Fruit fly (Drosophila melanogaster) whole organism, embryonic: Measurements from ENCODE around the gene CG32073.

ENCODE experiments used
- Antp ChIP-seq: fragments of 200-800 bp; sonication (Bioruptor generic); optimal IDR thresholded peaks from 3 replicates; lab custom pipeline; 2016; ENCODE audit warnings: missing biosample characterization, missing genetic modification characterization
- Awh ChIP-seq: fragments of 200-800 bp; sonication (Bioruptor generic); IDR thresholded peaks from 2 replicates; pipeline ENCODE4, ENCODE4 v1.3.6; 2022; ENCODE audit warnings: missing biosample characterization, missing genetic modification characterization
- CG10654 ChIP-seq: fragments of 200-800 bp; sonication (Bioruptor generic); optimal IDR thresholded peaks from 2 replicates; lab custom pipeline; 2016; ENCODE audit warnings: missing biosample characterization, missing genetic modification characterization
- CG11247 ChIP-seq: fragments of 200-800 bp; sonication (Bioruptor generic); IDR thresholded peaks from 2 replicates; pipeline ENCODE4 v1.3.6; 2022; ENCODE audit warnings: missing biosample characterization, missing genetic modification characterization
- CG11456 ChIP-seq: fragments of 200-800 bp; sonication (Bioruptor generic); IDR thresholded peaks from 3 replicates; pipeline ENCODE4 v1.3.6; 2022; ENCODE audit warnings: missing biosample characterization, missing genetic modification characterization
- CG11723 ChIP-seq: fragments of 200-800 bp; sonication (Bioruptor generic); optimal IDR thresholded peaks from 2 replicates; lab custom pipeline; 2017; ENCODE audit warnings: missing biosample characterization, mild to moderate bottlenecking, missing genetic modification characterization
- CG14710 ChIP-seq: fragments of 200-800 bp; sonication (Bioruptor generic); optimal IDR thresholded peaks from 3 replicates; lab custom pipeline; 2019; ENCODE audit warnings: missing biosample characterization, mild to moderate bottlenecking, missing genetic modification characterization, moderate library complexity
- CG15073 ChIP-seq: fragments of 200-800 bp; sonication (Bioruptor generic); optimal IDR thresholded peaks from 2 replicates; lab custom pipeline; 2016; ENCODE audit warnings: missing biosample characterization, missing genetic modification characterization
- CG15514 ChIP-seq: fragments of 200-800 bp; sonication (Bioruptor generic); optimal IDR thresholded peaks from 3 replicates; lab custom pipeline; 2017; ENCODE audit warnings: missing biosample characterization, missing genetic modification characterization, mild to moderate bottlenecking, moderate library complexity, missing genetic modification reagents
- CG15696 ChIP-seq: fragments of 200-800 bp; sonication (Bioruptor generic); optimal IDR thresholded peaks from 2 replicates; lab custom pipeline; 2019; ENCODE audit warnings: missing biosample characterization, mild to moderate bottlenecking, missing genetic modification characterization, moderate library complexity
- CG18599 ChIP-seq: fragments of 200-800 bp; sonication (Bioruptor generic); optimal IDR thresholded peaks from 3 replicates; lab custom pipeline; 2017; ENCODE audit warnings: missing biosample characterization, missing genetic modification characterization, mild to moderate bottlenecking, moderate library complexity, missing genetic modification reagents
- CG2875 ChIP-seq: fragments of 200-800 bp; sonication (Bioruptor generic); optimal IDR thresholded peaks from 2 replicates; lab custom pipeline; 2017; ENCODE audit warnings: missing biosample characterization, mild to moderate bottlenecking, missing genetic modification characterization, missing genetic modification reagents
- CG31224 ChIP-seq: fragments of 200-800 bp; sonication (Bioruptor generic); IDR thresholded peaks from 2 replicates; pipeline ENCODE4 v1.3.6; 2022; ENCODE audit warnings: missing biosample characterization, missing genetic modification characterization
- CG31441 ChIP-seq: fragments of 200-800 bp; sonication (Bioruptor generic); IDR thresholded peaks from 2 replicates; pipeline ENCODE4 v1.3.6; 2022; ENCODE audit warnings: missing biosample characterization, missing genetic modification characterization
- CG3838 ChIP-seq: fragments of 200-800 bp; sonication (Bioruptor generic); optimal IDR thresholded peaks from 3 replicates; lab custom pipeline; 2016; ENCODE audit warnings: missing biosample characterization, missing genetic modification characterization
- CG4282 ChIP-seq: fragments of 200-800 bp; sonication (Bioruptor generic); optimal IDR thresholded peaks from 2 replicates; lab custom pipeline; 2016; ENCODE audit warnings: missing biosample characterization, missing genetic modification characterization
- CG4424 ChIP-seq: fragments of 200-800 bp; sonication (Bioruptor generic); optimal IDR thresholded peaks from 3 replicates; lab custom pipeline; 2016; ENCODE audit warnings: missing biosample characterization, missing genetic modification characterization
- CG6765 ChIP-seq: fragments of 200-800 bp; sonication (Bioruptor generic); optimal IDR thresholded peaks from 3 replicates; lab custom pipeline; 2017; ENCODE audit warnings: missing biosample characterization, mild to moderate bottlenecking, missing genetic modification characterization
- CG7372 ChIP-seq: fragments of 200-800 bp; sonication (Bioruptor generic); IDR thresholded peaks from 2 replicates; pipeline ENCODE4 v1.3.6; 2022; ENCODE audit warnings: missing biosample characterization, missing genetic modification characterization
- CG7556 ChIP-seq: fragments of 200-800 bp; sonication (Bioruptor generic); optimal IDR thresholded peaks from 2 replicates; lab custom pipeline; 2017; ENCODE audit warnings: missing biosample characterization, mild to moderate bottlenecking, missing genetic modification characterization
- CG7745 ChIP-seq: fragments of 200-800 bp; sonication (Bioruptor generic); optimal IDR thresholded peaks from 2 replicates; lab custom pipeline; 2018; ENCODE audit warnings: missing biosample characterization, mild to moderate bottlenecking, missing genetic modification characterization, moderate library complexity
- CG8388 ChIP-seq: fragments of 200-800 bp; sonication (Bioruptor generic); optimal IDR thresholded peaks from 2 replicates; lab custom pipeline; 2019; ENCODE audit warnings: missing biosample characterization, mild to moderate bottlenecking, missing genetic modification characterization, moderate library complexity
- CG9797 ChIP-seq: fragments of 200-800 bp; sonication (Bioruptor generic); optimal IDR thresholded peaks from 3 replicates; lab custom pipeline; 2018; ENCODE audit warnings: missing biosample characterization, mild to moderate bottlenecking, missing genetic modification characterization
- E2f1 ChIP-seq: fragments of 200-800 bp; sonication (Bioruptor generic); IDR thresholded peaks from 2 replicates; pipeline ENCODE4 v1.3.6; 2022; ENCODE audit warnings: missing biosample characterization, missing genetic modification characterization
- Hsf ChIP-seq: fragments of 200-800 bp; sonication (Bioruptor generic); optimal IDR thresholded peaks from 3 replicates; lab custom pipeline; 2016; ENCODE audit warnings: missing biosample characterization, missing genetic modification characterization
- Lhr ChIP-seq: fragments of 200-800 bp; sonication (Bioruptor generic); optimal IDR thresholded peaks from 3 replicates; lab custom pipeline; 2017; ENCODE audit warnings: mild to moderate bottlenecking, missing biosample characterization, missing genetic modification reagents, missing genetic modification characterization
- MESR4 ChIP-seq: fragments of 200-800 bp; sonication (Bioruptor generic); optimal IDR thresholded peaks from 2 replicates; lab custom pipeline; 2018; ENCODE audit warnings: missing biosample characterization, mild to moderate bottlenecking, missing genetic modification characterization, moderate library complexity
- NfI ChIP-seq: fragments of 200-800 bp; sonication (Bioruptor generic); optimal IDR thresholded peaks from 3 replicates; lab custom pipeline; 2018; ENCODE audit warnings: missing biosample characterization, mild to moderate bottlenecking, missing genetic modification characterization, moderate library complexity
- az2 ChIP-seq: fragments of 200-800 bp; sonication (Bioruptor generic); optimal IDR thresholded peaks from 3 replicates; lab custom pipeline; 2016; ENCODE audit warnings: missing biosample characterization, missing genetic modification characterization
- caup ChIP-seq: fragments of 200-800 bp; sonication (Bioruptor generic); optimal IDR thresholded peaks from 3 replicates; lab custom pipeline; 2017; ENCODE audit warnings: missing biosample characterization, mild to moderate bottlenecking, missing genetic modification characterization, moderate library complexity; ENCODE audit not compliant: severe bottlenecking
- chn ChIP-seq: fragments of 200-800 bp; sonication (Bioruptor generic); optimal IDR thresholded peaks from 2 replicates; lab custom pipeline; 2016; ENCODE audit warnings: missing biosample characterization, missing genetic modification characterization
- ci ChIP-seq: fragments of 200-800 bp; sonication (Bioruptor generic); IDR thresholded peaks from 3 replicates; pipeline ENCODE4 v1.3.6; 2022; ENCODE audit warnings: missing biosample characterization, missing genetic modification characterization
- crol ChIP-seq: fragments of 200-800 bp; sonication (Bioruptor generic); IDR thresholded peaks from 2 replicates; pipeline ENCODE4 v1.3.6; 2022; ENCODE audit warnings: missing biosample characterization, missing genetic modification characterization
- ems ChIP-seq: fragments of 200-800 bp; sonication (Bioruptor generic); optimal IDR thresholded peaks from 3 replicates; lab custom pipeline; 2016; ENCODE audit warnings: missing biosample characterization, missing genetic modification characterization
- gce ChIP-seq: fragments of 200-800 bp; sonication (Bioruptor generic); IDR thresholded peaks from 3 replicates; pipeline ENCODE4 v1.3.6; 2022; ENCODE audit warnings: missing biosample characterization, missing genetic modification characterization
- gcm2 ChIP-seq: fragments of 200-800 bp; sonication (Bioruptor generic); optimal IDR thresholded peaks from 2 replicates; lab custom pipeline; 2016; ENCODE audit warnings: missing biosample characterization, missing genetic modification characterization
- inv ChIP-seq: fragments of 200-800 bp; sonication (Bioruptor generic); IDR thresholded peaks from 2 replicates; pipeline ENCODE4 v1.3.6; 2022; ENCODE audit warnings: missing biosample characterization, missing genetic modification characterization; ENCODE audit not compliant: partially characterized antibody
- jing ChIP-seq: fragments of 200-800 bp; sonication (Bioruptor generic); optimal IDR thresholded peaks from 2 replicates; lab custom pipeline; 2018; ENCODE audit warnings: missing biosample characterization, mild to moderate bottlenecking, missing genetic modification characterization
- kay ChIP-seq: fragments of 200-800 bp; sonication (Bioruptor generic); optimal IDR thresholded peaks from 2 replicates; lab custom pipeline; 2016; ENCODE audit warnings: missing biosample characterization, missing genetic modification characterization
- maf-S ChIP-seq: fragments of 200-800 bp; sonication (Bioruptor generic); optimal IDR thresholded peaks from 2 replicates; lab custom pipeline; 2016; ENCODE audit warnings: missing biosample characterization, missing genetic modification characterization
- nau ChIP-seq: fragments of 200-800 bp; sonication (Bioruptor generic); optimal IDR thresholded peaks from 3 replicates; lab custom pipeline; 2017; ENCODE audit warnings: missing biosample characterization, mild to moderate bottlenecking, missing genetic modification characterization, missing genetic modification reagents
- nmo ChIP-seq: fragments of 200-800 bp; sonication (Bioruptor generic); optimal IDR thresholded peaks from 2 replicates; lab custom pipeline; 2018; ENCODE audit warnings: missing biosample characterization, mild to moderate bottlenecking, missing genetic modification characterization, moderate library complexity
- prd ChIP-seq, 3 experiments: fragments of >200 bp in 2 of 3; fragments of 200-800 bp in 1 of 3; sonication (Bioruptor generic) in 1 of 3; optimal IDR thresholded peaks in 2 of 3; IDR thresholded peaks in 1 of 3; 2 replicates in 2 of 3; 3 replicates in 1 of 3; pipeline versions ENCODE4 v1.3.6 to Lab custom; 2017 to 2022; ENCODE audit warnings: missing biosample characterization in 1 of 3, missing genetic modification characterization in 1 of 3
- pros ChIP-seq: fragments of 200-800 bp; sonication (Bioruptor generic); optimal IDR thresholded peaks from 3 replicates; lab custom pipeline; 2019; ENCODE audit warnings: missing biosample characterization, mild to moderate bottlenecking, missing genetic modification characterization, moderate library complexity
- sisA ChIP-seq: fragments of 200-800 bp; sonication (Bioruptor generic); IDR thresholded peaks from 2 replicates; pipeline ENCODE4 v1.3.6; 2022; ENCODE audit warnings: missing biosample characterization, missing genetic modification characterization
- slou ChIP-seq: fragments of 200-800 bp; sonication (Bioruptor generic); optimal IDR thresholded peaks from 3 replicates; lab custom pipeline; 2016; ENCODE audit warnings: missing biosample characterization, missing genetic modification characterization
- sqz ChIP-seq: fragments of 200-800 bp; sonication (Bioruptor generic); optimal IDR thresholded peaks from 3 replicates; lab custom pipeline; 2018; ENCODE audit warnings: missing biosample characterization, mild to moderate bottlenecking, missing genetic modification characterization
- ssp ChIP-seq: fragments of 200-800 bp; sonication (Bioruptor generic); IDR thresholded peaks from 2 replicates; pipeline ENCODE4 v1.3.6; 2022; ENCODE audit warnings: missing biosample characterization, missing genetic modification characterization
- tgo ChIP-seq: fragments of 200-800 bp; sonication (Bioruptor generic); IDR thresholded peaks from 3 replicates; pipeline ENCODE4 v1.3.6; 2022; ENCODE audit warnings: missing biosample characterization, missing genetic modification characterization
- unc-4 ChIP-seq: fragments of 200-800 bp; sonication (Bioruptor generic); IDR thresholded peaks from 2 replicates; pipeline ENCODE4 v1.3.6; 2022; ENCODE audit warnings: missing biosample characterization, missing genetic modification characterization; ENCODE audit not compliant: partially characterized antibody

CG32073 gene

dm6 chr3L:11061200-11061599, 46.2 kb downstream of the CG32073 start, which contains the start of the genes CG6321 and Blos2 (continued):
- TF ChIP-seq CG7556 (GFP tag; lab: Kevin White, UChicago) (peak; percentile 79), CG7372 (no peak), az2 (GFP tag; lab: Kevin White, UChicago) (peak; percentile 66), gcm2 (GFP tag; lab: Kevin White, UChicago) (peak; percentile 24), jing (peak; percentile 12), CG11247 (GFP tag; lab: Robert Waterston, UW) (peak; percentile 50), maf-S (GFP tag; lab: Kevin White, UChicago) (no peak), crol (GFP tag; lab: Robert Waterston, UW) (no peak), CG31441 (GFP tag; lab: Robert Waterston, UW) (peak; percentile 84), CG11456 (GFP tag; lab: Robert Waterston, UW) (peak; percentile 57; the same call in 1 of the 3 replicates), CG11723 (GFP tag; lab: Kevin White, UChicago) (peak; percentile 39), ssp (no peak), CG8388 (GFP tag; lab: Kevin White, UChicago) (peak; percentile 77), chn (GFP tag; lab: Kevin White, UChicago) (peak; percentile 42), CG31224 (0 out of 2 replicates have a peak, but pooled peaks have one; percentile 45), CG18599 (GFP tag; lab: Kevin White, UChicago) (peak; percentile 85), E2f1 (peak; percentile 62), CG15696 (tag; lab: Kevin White, UChicago) (peak; percentile 76), nau (GFP tag; lab: Kevin White, UChicago) (peak; percentile 63), prd (optimal IDR thresholded peaks at IDR 0.05; lab: Kevin White, UChicago) (no peak), prd (GFP tag; IDR thresholded peaks at IDR 0.05; lab: Robert Waterston, UW) (peak; percentile 61; the same call in 2 of the 3 replicates), ems (GFP tag; lab: Kevin White, UChicago) (peak; percentile 55), Lhr (peak; percentile 22), MESR4 (GFP tag; lab: Kevin White, UChicago) (no peak), unc-4 (GFP tag; lab: Robert Waterston, UW) (no peak), CG3838 (GFP tag; lab: Kevin White, UChicago) (peak; percentile 37), CG10654 (peak; percentile 50), caup (GFP tag; lab: Kevin White, UChicago) (peak; percentile 72), Awh (GFP tag; lab: Robert Waterston, UW) (no peak; the same call in 1 of the 2 replicates), pros (GFP tag; lab: Kevin White, UChicago) (no peak), CG7745 (no peak), slou (peak; percentile 8), sqz (GFP tag; lab: Kevin White, UChicago) (peak; percentile 20), kay (GFP tag; lab: Kevin White, UChicago) (peak; percentile 47), CG15514 (GFP tag; lab: Kevin White, UChicago) (peak; percentile 53), CG4282 (GFP tag; lab: Kevin White, UChicago) (no peak), CG14710 (tag; lab: Kevin White, UChicago) (peak; percentile 82), CG2875 (GFP tag; lab: Kevin White, UChicago) (peak; percentile 36), ci (peak; percentile 57; the same call in 2 of the 3 replicates), CG9797 (GFP tag; lab: Kevin White, UChicago) (no peak), sisA (GFP tag; lab: Robert Waterston, UW) (peak; percentile 54), CG6765 (peak; percentile 19), CG15073 (GFP tag; lab: Kevin White, UChicago) (no peak), nmo (GFP tag; lab: Kevin White, UChicago) (peak; percentile 85), inv (GFP tag; lab: Robert Waterston, UW) (no peak), tgo (GFP tag; lab: Robert Waterston, UW) (peak; percentile 64; the same call in 1 of the 3 replicates), NfI (GFP tag; lab: Kevin White, UChicago) (peak; percentile 66), Antp (GFP tag; lab: Kevin White, UChicago) (peak; percentile 15), Hsf (peak; percentile 75), gce (0 out of 3 replicates have a peak, but pooled peaks have one; percentile 5), CG4424 (GFP tag; lab: Kevin White, UChicago) (peak; percentile 73)
